Worm (Caenorhabditis elegans): ENCODE data around the gene srh-23.

The srh-23 gene

ce11 chrV:4889976-4890479, 30.9 kb upstream of the srh-23 start, which contains the start of gene T19H12.2:
Gene T19H12.2 (plus strand): TSS chrV:4890429.
- peak; percentile 22 for TF ChIP-seq blmp-1 (tag; optimal IDR thresholded peaks at IDR 0.05)
- TF ChIP-seq egl-27 (tag; optimal IDR thresholded peaks at IDR 0.05), result no peak
- no peak for TF ChIP-seq nhr-84 (tag; optimal IDR thresholded peaks at IDR 0.05)
- peak in 1 of 2 experiments; percentile 57 for TF ChIP-seq lsy-2 (tag; optimal IDR thresholded peaks at IDR 0.05)

- TF ChIP-seq efl-1 (optimal IDR thresholded peaks at IDR 0.05) (no peak), efl-1 (GFP tag; optimal IDR thresholded peaks at IDR 0.05 in 1 of 2) (peak in 1 of 2 experiments; percentile 15), nhr-85 (tag) (no peak), nhr-90 (tag; optimal IDR thresholded peaks at IDR 0.05; ENCODE audit: poor library complexity) (no peak), isw-1 (GFP tag; IDR thresholded peaks at IDR 0.05) (no peak)
These were observed 30.1 kb upstream of the srh-23 start for ce11 chrV:4890781-4891180.

DNA sequence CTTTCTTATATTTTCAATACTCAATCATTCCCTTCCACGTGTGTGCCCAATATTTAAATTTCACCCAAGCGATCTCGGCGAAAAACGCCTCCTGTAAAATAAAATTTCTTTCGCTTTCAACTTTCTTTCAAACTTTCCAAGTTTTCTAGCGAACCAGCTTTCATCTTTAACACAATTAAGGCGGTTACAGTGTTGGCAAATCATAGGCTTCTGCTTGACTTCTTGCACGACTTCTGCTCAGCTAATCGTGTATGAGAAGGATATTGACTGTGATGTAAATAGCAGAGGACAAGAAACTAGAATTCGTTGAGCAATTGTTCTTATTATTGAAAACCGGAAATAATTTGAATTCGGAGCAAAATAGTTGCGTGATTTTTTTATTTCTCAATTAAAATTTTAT, 29.6 kb upstream of the srh-23 start:
- no peak for TF ChIP-seq egl-27 (tag; optimal IDR thresholded peaks at IDR 0.05)
- no peak for TF ChIP-seq nhr-237 (tag; optimal IDR thresholded peaks at IDR 0.05)
- TF ChIP-seq pqm-1 (tag; optimal IDR thresholded peaks at IDR 0.05), result no peak
- no peak for TF ChIP-seq irx-1 (tag; optimal IDR thresholded peaks at IDR 0.05)
- TF ChIP-seq ztf-11 (tag; optimal IDR thresholded peaks at IDR 0.05), result no peak
- no peak for TF ChIP-seq lin-35 (GFP tag; optimal IDR thresholded peaks at IDR 0.05)

- no peak for TF ChIP-seq aha-1 (tag; optimal IDR thresholded peaks at IDR 0.05)
- TF ChIP-seq nhr-28 (tag; optimal IDR thresholded peaks at IDR 0.05), result no peak
- no peak for TF ChIP-seq mdl-1 (tag; optimal IDR thresholded peaks at IDR 0.05)
- TF ChIP-seq nhr-237 (tag; optimal IDR thresholded peaks at IDR 0.05), result no peak
- TF ChIP-seq unc-62 (GFP tag; optimal IDR thresholded peaks at IDR 0.05), result no peak
- no peak for TF ChIP-seq egl-13 (tag; optimal IDR thresholded peaks at IDR 0.05)
- TF ChIP-seq lir-3 (tag; optimal IDR thresholded peaks at IDR 0.05; ENCODE audit: poor library complexity), result no peak
- TF ChIP-seq zag-1 (tag; optimal IDR thresholded peaks at IDR 0.05), result no peak
- no peak for TF ChIP-seq nhr-76 (tag; optimal IDR thresholded peaks at IDR 0.05)
- TF ChIP-seq aly-2 (tag; optimal IDR thresholded peaks at IDR 0.05), result no peak
- no peak for TF ChIP-seq nhr-90 (tag; optimal IDR thresholded peaks at IDR 0.05; ENCODE audit: poor library complexity)
These were observed 25.9 kb upstream of the srh-23 start, which contains the start of gene ugt-11 for ce11 chrV:4894971-4895370. Gene ugt-11 (minus strand): TSS chrV:4895071.

DNA sequence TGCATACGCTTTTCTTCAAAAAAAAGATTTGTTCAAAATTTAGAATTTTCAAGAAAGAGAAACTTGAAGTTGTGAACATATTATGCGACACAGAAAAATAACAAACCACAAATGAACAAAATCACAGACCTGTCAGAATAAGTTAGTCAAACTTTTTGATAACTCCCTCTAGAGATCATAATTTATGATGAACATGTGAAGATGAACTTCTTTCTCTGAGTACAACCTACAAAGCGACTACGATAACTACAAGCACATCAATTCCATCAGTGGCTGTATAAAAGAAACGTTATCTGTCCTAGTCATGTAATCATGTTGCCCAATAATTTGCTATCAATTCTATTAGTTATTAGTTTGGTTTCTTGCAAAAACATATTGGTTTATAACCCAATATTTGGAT, 25.2 kb upstream of the srh-23 start, which contains the start of gene ugt-9:
Gene ugt-9, plus strand, starts transcription at position 305 of the 400 bp plus-strand sequence.
- peak in 1 of 2 experiments; percentile 7 for TF ChIP-seq lin-35 (GFP tag; optimal IDR thresholded peaks at IDR 0.05)
- no peak for TF ChIP-seq unc-130 (tag; optimal IDR thresholded peaks at IDR 0.05)
- TF ChIP-seq nhr-85 (tag), result peak; percentile 84
- no peak for TF ChIP-seq sup-37 (GFP tag; optimal IDR thresholded peaks at IDR 0.05)
- no peak for TF ChIP-seq Y116A8C.19 (tag; optimal IDR thresholded peaks at IDR 0.05; ENCODE audit: borderline replicate concordance)
- no peak for TF ChIP-seq efl-3 (GFP tag; optimal IDR thresholded peaks at IDR 0.05)
- TF ChIP-seq alr-1 (tag; optimal IDR thresholded peaks at IDR 0.05; ENCODE audit: borderline replicate concordance), result no peak
- no peak for TF ChIP-seq unc-30 (tag; optimal IDR thresholded peaks at IDR 0.05)
- TF ChIP-seq skn-1 (tag; optimal IDR thresholded peaks at IDR 0.05), result no peak
- TF ChIP-seq elt-3 (tag; optimal IDR thresholded peaks at IDR 0.05), result peak in 3 of 6 experiments; percentile 58 to 84 (median 61)
- TF ChIP-seq mdl-1 (tag; optimal IDR thresholded peaks at IDR 0.05), result no peak
- TF ChIP-seq lir-3 (tag; optimal IDR thresholded peaks at IDR 0.05; ENCODE audit: poor library complexity), result no peak
- peak; percentile 39 for TF ChIP-seq nhr-90 (tag; optimal IDR thresholded peaks at IDR 0.05; ENCODE audit: poor library complexity)
- TF ChIP-seq ceh-82 (tag; optimal IDR thresholded peaks at IDR 0.05), result no peak
- TF ChIP-seq pax-3 (tag; optimal IDR thresholded peaks at IDR 0.05), result no peak
- no peak for TF ChIP-seq mab-9 (GFP tag; IDR thresholded peaks at IDR 0.05)
- TF ChIP-seq lsy-2 (tag; optimal IDR thresholded peaks at IDR 0.05), result no peak
- no peak for TF ChIP-seq zag-1 (tag; optimal IDR thresholded peaks at IDR 0.05)
- no peak for TF ChIP-seq dpl-1 (GFP tag; optimal IDR thresholded peaks at IDR 0.05)
- TF ChIP-seq egl-13 (tag; optimal IDR thresholded peaks at IDR 0.05), result no peak
- TF ChIP-seq nhr-84 (tag; optimal IDR thresholded peaks at IDR 0.05), result no peak
- no peak for TF ChIP-seq nhr-11 (tag; optimal IDR thresholded peaks at IDR 0.05)
- no peak for TF ChIP-seq nhr-237 (tag; optimal IDR thresholded peaks at IDR 0.05)
- TF ChIP-seq pag-3 (tag; optimal IDR thresholded peaks at IDR 0.05; ENCODE audit: borderline replicate concordance, insufficient read depth), result no peak
- TF ChIP-seq nhr-19 (GFP tag; conservative IDR thresholded peaks at IDR 0.05), result peak; percentile 36
- no peak for TF ChIP-seq xbp-1 (tag; optimal IDR thresholded peaks at IDR 0.05)
- no peak for TF ChIP-seq snpc-4 (tag; optimal IDR thresholded peaks at IDR 0.05)
- TF ChIP-seq unc-86 (tag; optimal IDR thresholded peaks at IDR 0.05), result no peak
- TF ChIP-seq C04F5.9 (tag; optimal IDR thresholded peaks at IDR 0.05), result no peak
- no peak for TF ChIP-seq hlh-4 (tag; optimal IDR thresholded peaks at IDR 0.05)

All from whole organism, L1 larva.